Worm (Caenorhabditis elegans) whole organism, late embryonic: ENCODE measurements around the gene F11A5.9.

Experiments
- C38D4.7 ChIP-seq: fragments of 200-800 bp; sonication (Bioruptor generic); optimal IDR thresholded peaks from 2 replicates; lab custom pipeline; 2018; ENCODE audit warnings: mild to moderate bottlenecking, missing genetic modification characterization, moderate library complexity, missing compliant biosample characterization
- ceh-14 ChIP-seq: sonication (generic microtip); optimal IDR thresholded peaks from 2 replicates; lab custom pipeline; 2016; ENCODE audit warnings: missing genotype, missing genetic modification characterization, missing compliant biosample characterization
- ceh-30 ChIP-seq: fragments of 150-350 bp; optimal IDR thresholded peaks from 2 replicates; lab custom pipeline; 2014; ENCODE audit warnings: missing biosample characterization, missing genetic modification characterization
- dmd-4 ChIP-seq: sonication (generic microtip); optimal IDR thresholded peaks from 2 replicates; lab custom pipeline; 2016; ENCODE audit warnings: borderline replicate concordance, missing genetic modification characterization, missing compliant biosample characterization
- ets-4 ChIP-seq: sonication (generic microtip); optimal IDR thresholded peaks from 2 replicates; lab custom pipeline; 2016; ENCODE audit warnings: missing genetic modification characterization, missing compliant biosample characterization
- eyg-1 ChIP-seq: sonication (generic microtip); optimal IDR thresholded peaks from 2 replicates; lab custom pipeline; 2016; ENCODE audit warnings: missing genotype, missing genetic modification characterization, missing compliant biosample characterization
- hlh-13 ChIP-seq: fragments of 200-800 bp; sonication (Bioruptor generic); optimal IDR thresholded peaks from 2 replicates; lab custom pipeline; 2018; ENCODE audit warnings: mild to moderate bottlenecking, missing genetic modification characterization, missing compliant biosample characterization
- nfya-1 ChIP-seq: sonication (generic microtip); optimal IDR thresholded peaks from 2 replicates; lab custom pipeline; 2017; ENCODE audit warnings: missing genetic modification characterization, mild to moderate bottlenecking, missing compliant biosample characterization, antibody characterized with exemption, moderate library complexity
- nhr-11 ChIP-seq: fragments of 150-350 bp; optimal IDR thresholded peaks from 2 replicates; lab custom pipeline; 2014; ENCODE audit warnings: missing biosample characterization, missing genetic modification characterization
- npax-4 ChIP-seq: sonication (generic microtip); optimal IDR thresholded peaks from 2 replicates; lab custom pipeline; 2016; ENCODE audit warnings: missing genetic modification characterization, missing compliant biosample characterization
- sdc-2 ChIP-seq: sonication (generic microtip); optimal IDR thresholded peaks from 2 replicates; lab custom pipeline; 2016; ENCODE audit warnings: missing genotype, missing genetic modification characterization, missing compliant biosample characterization

DNA sequence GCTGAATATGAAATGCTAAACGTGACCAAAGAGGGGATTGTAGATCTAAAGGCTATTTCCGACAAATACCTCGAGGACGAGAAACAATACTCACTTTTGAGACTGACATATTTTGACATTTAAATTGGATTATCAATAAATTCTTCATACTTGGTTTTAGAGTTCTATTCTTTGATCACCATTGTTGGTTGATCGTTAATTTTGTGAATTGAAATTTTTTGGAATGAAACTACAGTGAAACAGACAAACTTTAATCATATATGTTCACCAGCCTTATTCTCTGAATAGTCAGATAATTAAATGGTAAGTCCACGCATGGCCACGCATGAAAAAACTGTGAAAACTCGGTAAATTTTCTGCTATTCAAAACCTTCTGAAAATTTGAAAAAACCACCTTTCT lies 12.1 kb upstream of the F11A5.9 start, which contains the start of gene F11A5.18:
- TF ChIP-seq nfya-1 (tag; lab: Kevin White, UChicago) (no peak), hlh-13 (GFP tag; lab: Kevin White, UChicago) (no peak), ets-4 (no peak), nhr-11 (tag; lab: Kevin White, UChicago) (no peak), ceh-14 (tag; lab: Kevin White, UChicago) (no peak), ceh-30 (tag; lab: Kevin White, UChicago) (no peak), npax-4 (no peak), C38D4.7 (GFP tag; lab: Kevin White, UChicago) (no peak), eyg-1 (tag; lab: Kevin White, UChicago) (no peak), sdc-2 (tag; lab: Kevin White, UChicago) (no peak), dmd-4 (tag; lab: Kevin White, UChicago) (no peak)
